Fruit fly (Drosophila melanogaster) whole organism, embryonic: ENCODE measurements around the gene CG11596.
A peak's percentile ranks its signal among the peaks of the same experiment; 100 is the strongest.

ENCODE experiments used
- B-H1 ChIP-seq: fragments of 200-800 bp; sonication (Bioruptor generic); IDR thresholded peaks from 3 replicates; pipeline ENCODE4 v1.3.6; 2022; ENCODE audit warnings: missing biosample characterization, missing genetic modification characterization
- CG10431 ChIP-seq: fragments of 200-800 bp; sonication (Bioruptor generic); optimal IDR thresholded peaks from 3 replicates; lab custom pipeline; 2018; ENCODE audit warnings: missing biosample characterization, mild to moderate bottlenecking, missing genetic modification characterization
- CG11093 ChIP-seq: fragments of 200-800 bp; sonication (Bioruptor generic); IDR thresholded peaks from 3 replicates; pipeline ENCODE4 v1.3.6; 2022; ENCODE audit warnings: missing biosample characterization, missing genetic modification characterization
- CG11723 ChIP-seq: fragments of 200-800 bp; sonication (Bioruptor generic); optimal IDR thresholded peaks from 2 replicates; lab custom pipeline; 2017; ENCODE audit warnings: missing biosample characterization, mild to moderate bottlenecking, missing genetic modification characterization
- CG14050 ChIP-seq: fragments of 200-800 bp; sonication (Bioruptor generic); IDR thresholded peaks from 3 replicates; pipeline ENCODE4 v1.3.6; 2022; ENCODE audit warnings: missing biosample characterization, missing genetic modification characterization
- CG15269 ChIP-seq: fragments of 200-800 bp; sonication (Bioruptor generic); optimal IDR thresholded peaks from 2 replicates; lab custom pipeline; 2018; ENCODE audit warnings: missing biosample characterization, mild to moderate bottlenecking, missing genetic modification characterization, moderate library complexity
- CG1603 ChIP-seq: fragments of 200-800 bp; sonication (Bioruptor generic); optimal IDR thresholded peaks from 2 replicates; lab custom pipeline; 2019; ENCODE audit warnings: missing biosample characterization, mild to moderate bottlenecking, missing genetic modification characterization, moderate library complexity
- CG17568 ChIP-seq: fragments of 200-800 bp; sonication (Bioruptor generic); optimal IDR thresholded peaks from 2 replicates; lab custom pipeline; 2018; ENCODE audit warnings: missing biosample characterization, mild to moderate bottlenecking, missing genetic modification characterization, moderate library complexity
- CG2129 ChIP-seq: fragments of 200-800 bp; sonication (Bioruptor generic); IDR thresholded peaks from 2 replicates; pipeline ENCODE4 v1.3.6; 2022; ENCODE audit warnings: missing biosample characterization, missing genetic modification characterization; ENCODE audit not compliant: partially characterized antibody
- CG2199 ChIP-seq: fragments of 200-800 bp; sonication (Bioruptor generic); IDR thresholded peaks from 3 replicates; pipeline ENCODE4 v1.3.6; 2022; ENCODE audit warnings: missing biosample characterization, missing genetic modification characterization
- CG2889 ChIP-seq: fragments of 200-800 bp; sonication (Bioruptor generic); IDR thresholded peaks from 3 replicates; pipeline ENCODE4 v1.3.6; 2022; ENCODE audit warnings: missing biosample characterization, missing genetic modification characterization
- CG31224 ChIP-seq: fragments of 200-800 bp; sonication (Bioruptor generic); IDR thresholded peaks from 2 replicates; pipeline ENCODE4 v1.3.6; 2022; ENCODE audit warnings: missing biosample characterization, missing genetic modification characterization
- CG4404 ChIP-seq: fragments of 200-800 bp; sonication (Bioruptor generic); IDR thresholded peaks from 2 replicates; pipeline ENCODE4 v1.3.6; 2022; ENCODE audit warnings: missing biosample characterization, missing genetic modification characterization
- CG6254 ChIP-seq: fragments of 200-800 bp; sonication (Bioruptor generic); optimal IDR thresholded peaks from 3 replicates; lab custom pipeline; 2017; ENCODE audit warnings: mild to moderate bottlenecking, missing biosample characterization, missing genetic modification reagents, missing genetic modification characterization
- CG6272 ChIP-seq: fragments of 200-800 bp; sonication (Bioruptor generic); IDR thresholded peaks from 2 replicates; pipeline ENCODE4 v1.3.6; 2022; ENCODE audit warnings: missing biosample characterization, missing genetic modification characterization
- CG6765 ChIP-seq: fragments of 200-800 bp; sonication (Bioruptor generic); optimal IDR thresholded peaks from 3 replicates; lab custom pipeline; 2017; ENCODE audit warnings: missing biosample characterization, mild to moderate bottlenecking, missing genetic modification characterization
- CG8359 ChIP-seq: fragments of 200-800 bp; sonication (Bioruptor generic); optimal IDR thresholded peaks from 2 replicates; lab custom pipeline; 2017; ENCODE audit warnings: missing biosample characterization, mild to moderate bottlenecking, missing genetic modification characterization, borderline replicate concordance
- CG8765 ChIP-seq: fragments of 200-800 bp; sonication (Bioruptor generic); IDR thresholded peaks from 2 replicates; pipeline ENCODE4 v1.3.6; 2022; ENCODE audit warnings: missing biosample characterization, missing genetic modification characterization
- CG9215 ChIP-seq: fragments of 200-800 bp; sonication (Bioruptor generic); IDR thresholded peaks from 2 replicates; pipeline ENCODE4 v1.3.6; 2022; ENCODE audit warnings: missing biosample characterization, missing genetic modification characterization
- CG9797 ChIP-seq: fragments of 200-800 bp; sonication (Bioruptor generic); optimal IDR thresholded peaks from 3 replicates; lab custom pipeline; 2018; ENCODE audit warnings: missing biosample characterization, mild to moderate bottlenecking, missing genetic modification characterization
- Camta ChIP-seq: fragments of 200-800 bp; sonication (Bioruptor generic); optimal IDR thresholded peaks from 2 replicates; lab custom pipeline; 2016; ENCODE audit warnings: missing biosample characterization, missing genetic modification characterization
- Chrac-16 ChIP-seq: fragments of 200-800 bp; sonication (Bioruptor generic); optimal IDR thresholded peaks from 3 replicates; lab custom pipeline; 2016; ENCODE audit warnings: missing biosample characterization, missing genetic modification characterization
- Deaf1 ChIP-seq: fragments of 200-800 bp; optimal IDR thresholded peaks from 3 replicates; lab custom pipeline; 2019; ENCODE audit warnings: missing biosample characterization, mild to moderate bottlenecking, missing genetic modification characterization, moderate library complexity
- Dek ChIP-seq: fragments of 200-800 bp; sonication (Bioruptor generic); optimal IDR thresholded peaks from 3 replicates; lab custom pipeline; 2019; ENCODE audit warnings: missing biosample characterization, mild to moderate bottlenecking, missing genetic modification characterization, moderate library complexity
- Drgx ChIP-seq: fragments of 200-800 bp; sonication (Bioruptor generic); IDR thresholded peaks from 2 replicates; pipeline ENCODE4 v1.3.6; 2022; ENCODE audit warnings: missing biosample characterization, missing genetic modification characterization
- Eip74EF ChIP-seq, 2 experiments: fragments of 200-800 bp in 1 of 2; fragments of >200 bp in 1 of 2; sonication (Bioruptor generic) in 1 of 2; optimal IDR thresholded peaks; 2 replicates each; lab custom pipeline; 2017 to 2019; ENCODE audit warnings: missing biosample characterization in 2 of 2, missing genetic modification characterization in 2 of 2, mild to moderate bottlenecking in 1 of 2, moderate library complexity in 1 of 2
- Fer2 ChIP-seq: fragments of 200-800 bp; sonication (Bioruptor generic); optimal IDR thresholded peaks from 2 replicates; lab custom pipeline; 2018; ENCODE audit warnings: missing biosample characterization, mild to moderate bottlenecking, missing genetic modification characterization, moderate library complexity
- Hsf ChIP-seq: fragments of 200-800 bp; sonication (Bioruptor generic); optimal IDR thresholded peaks from 3 replicates; lab custom pipeline; 2016; ENCODE audit warnings: missing biosample characterization, missing genetic modification characterization
- Sry-δ ChIP-seq: fragments of 200-800 bp; sonication (Bioruptor generic); optimal IDR thresholded peaks from 2 replicates; lab custom pipeline; 2016; ENCODE audit warnings: missing biosample characterization, missing genetic modification characterization
- ab ChIP-seq: fragments of 200-800 bp; sonication (Bioruptor generic); optimal IDR thresholded peaks from 2 replicates; lab custom pipeline; 2016; ENCODE audit warnings: missing biosample characterization, missing genetic modification characterization
- ap ChIP-seq: fragments of 200-800 bp; sonication (Bioruptor generic); IDR thresholded peaks from 2 replicates; pipeline ENCODE4 v1.3.6; 2022; ENCODE audit warnings: missing biosample characterization, missing genetic modification characterization
- fru ChIP-seq: fragments of >200 bp; optimal IDR thresholded peaks from 2 replicates; lab custom pipeline; 2017
- gcm ChIP-seq: fragments of 200-800 bp; sonication (Bioruptor generic); optimal IDR thresholded peaks from 2 replicates; lab custom pipeline; 2019; ENCODE audit warnings: missing biosample characterization, mild to moderate bottlenecking, missing genetic modification characterization, moderate library complexity
- gem ChIP-seq: fragments of 200-800 bp; sonication (Bioruptor generic); optimal IDR thresholded peaks from 2 replicates; lab custom pipeline; 2019; ENCODE audit warnings: missing biosample characterization, mild to moderate bottlenecking, missing genetic modification characterization, moderate library complexity
- grn ChIP-seq: fragments of 200-800 bp; sonication (Bioruptor generic); optimal IDR thresholded peaks from 3 replicates; lab custom pipeline; 2017; ENCODE audit warnings: missing biosample characterization, missing genetic modification characterization
- hkb ChIP-seq, 2 experiments: fragments of 200-800 bp in 1 of 2; fragments of >200 bp in 1 of 2; sonication (Bioruptor generic) in 1 of 2; IDR thresholded peaks in 1 of 2; optimal IDR thresholded peaks in 1 of 2; 2 replicates each; pipeline versions ENCODE4 v1.3.6 to Lab custom; 2017 to 2022; ENCODE audit warnings: missing biosample characterization in 1 of 2, missing genetic modification characterization in 1 of 2
- lola ChIP-seq, 3 experiments: fragments of >200 bp in 2 of 3; fragments of 200-800 bp in 1 of 3; sonication (Bioruptor generic) in 1 of 3; optimal IDR thresholded peaks; 2 replicates each; lab custom pipeline; 2017 to 2019; ENCODE audit warnings: missing biosample characterization in 3 of 3, missing genetic modification characterization in 3 of 3, mild to moderate bottlenecking in 1 of 3, moderate library complexity in 1 of 3
- mld ChIP-seq: fragments of 200-800 bp; sonication (Bioruptor generic); IDR thresholded peaks from 3 replicates; pipeline ENCODE4 v1.3.6; 2022; ENCODE audit warnings: missing biosample characterization, missing genetic modification characterization; ENCODE audit not compliant: partially characterized antibody
- p53 ChIP-seq: fragments of 200-800 bp; sonication (Bioruptor generic); optimal IDR thresholded peaks from 2 replicates; lab custom pipeline; 2016; ENCODE audit warnings: missing biosample characterization, missing genetic modification characterization
- pho ChIP-seq: fragments of 200-800 bp; sonication (Bioruptor generic); optimal IDR thresholded peaks from 2 replicates; lab custom pipeline; 2016; ENCODE audit warnings: missing biosample characterization, missing genetic modification characterization
- row ChIP-seq: fragments of 200-800 bp; sonication (Bioruptor generic); IDR thresholded peaks from 3 replicates; pipeline ENCODE4 v1.3.6; 2022; ENCODE audit warnings: missing biosample characterization, missing genetic modification characterization
- scrt ChIP-seq: fragments of 200-800 bp; sonication (Bioruptor generic); optimal IDR thresholded peaks from 2 replicates; lab custom pipeline; 2018; ENCODE audit warnings: missing biosample characterization, mild to moderate bottlenecking, missing genetic modification characterization, moderate library complexity
- tx ChIP-seq: fragments of 200-800 bp; sonication (Bioruptor generic); optimal IDR thresholded peaks from 2 replicates; lab custom pipeline; 2016; ENCODE audit warnings: missing biosample characterization, missing genetic modification characterization
- unpg ChIP-seq: fragments of 200-800 bp; sonication (Bioruptor generic); optimal IDR thresholded peaks from 3 replicates; lab custom pipeline; 2018; ENCODE audit warnings: missing biosample characterization, mild to moderate bottlenecking, missing genetic modification characterization, moderate library complexity
- vfl ChIP-seq: fragments of 200-800 bp; sonication (Bioruptor generic); optimal IDR thresholded peaks from 2 replicates; lab custom pipeline; 2016; ENCODE audit warnings: missing biosample characterization, missing genetic modification characterization
- zf30C ChIP-seq: fragments of 200-800 bp; sonication (Bioruptor generic); optimal IDR thresholded peaks from 3 replicates; lab custom pipeline; 2018; ENCODE audit warnings: missing biosample characterization, mild to moderate bottlenecking, missing genetic modification characterization

CG11596 gene

dm6 chrX:1943337-1944244 lies 16.1 kb downstream of the CG11596 start (continued):
- TF ChIP-seq zf30C, result no peak
- no peak for TF ChIP-seq CG2889
- TF ChIP-seq Dek (tag; lab: Kevin White, UChicago), result peak; percentile 68
- TF ChIP-seq CG2199, result no peak
- peak; percentile 57 for TF ChIP-seq pho (GFP tag; lab: Kevin White, UChicago)
- TF ChIP-seq CG9797, result no peak
- peak; percentile 63 for TF ChIP-seq Hsf (GFP tag; lab: Kevin White, UChicago)
- TF ChIP-seq CG6254 (GFP tag; lab: Kevin White, UChicago), result peak; percentile 48
- TF ChIP-seq Fer2 (tag; lab: Kevin White, UChicago), result no peak
- TF ChIP-seq CG6272, result no peak
- TF ChIP-seq ap (GFP tag; lab: Robert Waterston, UW), result no peak
- TF ChIP-seq CG15269 (tag; lab: Kevin White, UChicago), result peak; percentile 56
- TF ChIP-seq mld (GFP tag; lab: Robert Waterston, UW), result no peak
- TF ChIP-seq Sry-δ (GFP tag; lab: Kevin White, UChicago), result peak; percentile 17
- peak; percentile 65 for TF ChIP-seq Camta (GFP tag; lab: Kevin White, UChicago)
- peak in 1 of 2 experiments; percentile 82 for TF ChIP-seq Eip74EF (GFP tag; optimal IDR thresholded peaks at IDR 0.05; lab: Kevin White, UChicago)
- TF ChIP-seq CG8765 (GFP tag; lab: Robert Waterston, UW), result no peak
- TF ChIP-seq CG8359 (GFP tag; lab: Kevin White, UChicago), result peak; percentile 60
- TF ChIP-seq p53 (GFP tag; lab: Kevin White, UChicago), result no peak
- TF ChIP-seq gcm, result peak; percentile 54
- TF ChIP-seq fru (lab: Kevin White, UChicago), result no peak
- TF ChIP-seq ab (GFP tag; lab: Kevin White, UChicago), result peak; percentile 19
- TF ChIP-seq CG11093, result peak; percentile 41; the same call in 1 of the 3 replicates
- peak; percentile 50 for TF ChIP-seq CG11723 (GFP tag; lab: Kevin White, UChicago)

- TF ChIP-seq grn (no peak), scrt (GFP tag; lab: Kevin White, UChicago) (peak; percentile 46), CG6765 (GFP tag; lab: Kevin White, UChicago) (no peak), row (GFP tag; lab: Robert Waterston, UW) (peak; percentile 64), CG9215 (peak; percentile 23; the same call in 1 of the 2 replicates), CG1603 (tag; lab: Kevin White, UChicago) (peak; percentile 76), Deaf1 (no peak), Drgx (GFP tag; lab: Robert Waterston, UW) (peak; percentile 24; the same call in 1 of the 2 replicates), CG31224 (GFP tag; lab: Robert Waterston, UW) (peak; percentile 40; the same call in 1 of the 2 replicates), gem (peak; percentile 72), lola (GFP tag; optimal IDR thresholded peaks at IDR 0.05; lab: Kevin White, UChicago) (peak in 1 of 3 experiments; percentile 7), vfl (GFP tag; lab: Kevin White, UChicago) (peak; percentile 24), CG2129 (GFP tag; lab: Robert Waterston, UW) (no peak), CG14050 (GFP tag; lab: Robert Waterston, UW) (peak; percentile 31; the same call in 1 of the 3 replicates), CG4404 (GFP tag; lab: Robert Waterston, UW) (peak; percentile 39; the same call in 1 of the 2 replicates), B-H1 (GFP tag; lab: Robert Waterston, UW) (peak; percentile 33; the same call in 1 of the 3 replicates), unpg (GFP tag; lab: Kevin White, UChicago) (peak; percentile 74), hkb (optimal IDR thresholded peaks at IDR 0.05; lab: Kevin White, UChicago) (no peak), hkb (GFP tag; IDR thresholded peaks at IDR 0.05; lab: Robert Waterston, UW) (peak; percentile 56), CG10431 (GFP tag; lab: Kevin White, UChicago) (peak; percentile 93), Chrac-16 (GFP tag; lab: Kevin White, UChicago) (peak; percentile 49), CG17568 (GFP tag; lab: Kevin White, UChicago) (peak; percentile 69), tx (GFP tag; lab: Kevin White, UChicago) (no peak)
Observed at dm6 chrX:1944245-1945114, 17.0 kb downstream of the CG11596 start.
